Fruit fly (Drosophila melanogaster): Measurements from ENCODE around the gene Srr.
A peak's percentile ranks its signal among the peaks of the same experiment; 100 is the strongest.

DNA sequence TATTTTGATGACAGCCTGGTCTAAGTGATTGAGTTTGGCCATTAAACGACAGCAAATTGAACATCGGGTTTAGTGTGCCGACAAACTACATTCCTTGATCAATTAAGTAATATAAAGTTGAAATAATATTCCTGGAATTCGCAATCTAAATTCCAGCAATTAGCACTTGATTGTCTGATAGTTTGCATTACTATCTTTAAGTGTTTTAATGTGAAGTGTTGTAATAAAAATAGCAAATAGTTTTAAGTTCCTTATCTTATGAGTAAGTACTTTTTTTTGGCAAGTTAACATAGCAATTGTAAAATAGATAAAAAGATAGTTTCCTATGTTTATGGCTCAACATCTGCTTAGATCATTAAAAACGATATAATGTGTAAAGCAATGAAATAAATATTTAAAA lies 23.1 kb downstream of the Srr start:
- TF ChIP-seq bab1 (GFP tag; optimal IDR thresholded peaks at IDR 0.05) (no peak), toe (GFP tag; optimal IDR thresholded peaks at IDR 0.05) (no peak), cnc (optimal IDR thresholded peaks at IDR 0.05) (no peak), kay (GFP tag; ENCODE audit: borderline replicate concordance) (peak; percentile 50), CG11617 (GFP tag; optimal IDR thresholded peaks at IDR 0.05) (no peak)
